Fruit fly (Drosophila melanogaster) whole organism, embryonic: ENCODE measurements around the gene Nlg4.

Experiments
- ATbp ChIP-seq: fragments of 200-800 bp; sonication (Bioruptor generic); optimal IDR thresholded peaks from 2 replicates; lab custom pipeline; 2017; ENCODE audit warnings: missing biosample characterization, mild to moderate bottlenecking, missing genetic modification characterization, missing genetic modification reagents
- Antp ChIP-seq: fragments of 200-800 bp; sonication (Bioruptor generic); optimal IDR thresholded peaks from 3 replicates; lab custom pipeline; 2016; ENCODE audit warnings: missing biosample characterization, missing genetic modification characterization
- Atf-2 ChIP-seq: fragments of 200-800 bp; sonication (Bioruptor generic); optimal IDR thresholded peaks from 2 replicates; lab custom pipeline; 2016; ENCODE audit warnings: missing biosample characterization, missing genetic modification characterization
- CG10209 ChIP-seq: fragments of 200-800 bp; sonication (Bioruptor generic); optimal IDR thresholded peaks from 3 replicates; lab custom pipeline; 2017; ENCODE audit warnings: missing biosample characterization, mild to moderate bottlenecking, missing genetic modification characterization, missing genetic modification reagents
- CG10267 ChIP-seq: fragments of 200-800 bp; sonication (Bioruptor generic); optimal IDR thresholded peaks from 2 replicates; lab custom pipeline; 2018; ENCODE audit warnings: missing biosample characterization, mild to moderate bottlenecking, missing genetic modification characterization, moderate library complexity
- CG10654 ChIP-seq: fragments of 200-800 bp; sonication (Bioruptor generic); optimal IDR thresholded peaks from 2 replicates; lab custom pipeline; 2016; ENCODE audit warnings: missing biosample characterization, missing genetic modification characterization
- CG10959 ChIP-seq: fragments of 200-800 bp; sonication (Bioruptor generic); IDR thresholded peaks from 2 replicates; pipeline ENCODE4 v1.3.6; 2022; ENCODE audit warnings: missing biosample characterization, missing genetic modification characterization
- CG12236 ChIP-seq: fragments of 200-800 bp; sonication (Bioruptor generic); optimal IDR thresholded peaks from 2 replicates; lab custom pipeline; 2016; ENCODE audit warnings: missing biosample characterization, missing genetic modification characterization
- CG1233 ChIP-seq: fragments of 200-800 bp; sonication (Bioruptor generic); optimal IDR thresholded peaks from 4 replicates; lab custom pipeline; 2018; ENCODE audit warnings: missing biosample characterization, mild to moderate bottlenecking, missing genetic modification characterization
- CG17328 ChIP-seq: fragments of 200-800 bp; sonication (Bioruptor generic); IDR thresholded peaks from 2 replicates; pipeline ENCODE4 v1.3.6; 2022; ENCODE audit warnings: missing biosample characterization, missing genetic modification characterization
- CG17385 ChIP-seq: fragments of 200-800 bp; sonication (Bioruptor generic); optimal IDR thresholded peaks from 3 replicates; lab custom pipeline; 2018; ENCODE audit warnings: missing biosample characterization, mild to moderate bottlenecking, missing genetic modification characterization
- CG18599 ChIP-seq: fragments of 200-800 bp; sonication (Bioruptor generic); optimal IDR thresholded peaks from 3 replicates; lab custom pipeline; 2017; ENCODE audit warnings: missing biosample characterization, missing genetic modification characterization, mild to moderate bottlenecking, moderate library complexity, missing genetic modification reagents
- CG18764 ChIP-seq: fragments of 200-800 bp; sonication (Bioruptor generic); optimal IDR thresholded peaks from 3 replicates; lab custom pipeline; 2016; ENCODE audit warnings: missing biosample characterization, missing genetic modification characterization
- CG2116 ChIP-seq: fragments of 200-800 bp; sonication (Bioruptor generic); optimal IDR thresholded peaks from 3 replicates; lab custom pipeline; 2018; ENCODE audit warnings: missing biosample characterization, mild to moderate bottlenecking, missing genetic modification characterization
- CG32772 ChIP-seq: fragments of 200-800 bp; sonication (Bioruptor generic); IDR thresholded peaks from 2 replicates; pipeline ENCODE4 v1.3.6; 2022; ENCODE audit warnings: missing biosample characterization, missing genetic modification characterization
- CG33557 ChIP-seq: fragments of 200-800 bp; sonication (Bioruptor generic); optimal IDR thresholded peaks from 2 replicates; lab custom pipeline; 2019; ENCODE audit warnings: missing biosample characterization, mild to moderate bottlenecking, missing genetic modification characterization, moderate library complexity
- CG3726 ChIP-seq: fragments of 200-800 bp; sonication (Bioruptor generic); IDR thresholded peaks from 3 replicates; pipeline ENCODE4, ENCODE4 v1.3.6; 2022; ENCODE audit warnings: missing biosample characterization, missing genetic modification characterization
- CG4730 ChIP-seq: fragments of 200-800 bp; sonication (Bioruptor generic); IDR thresholded peaks from 2 replicates; pipeline ENCODE4 v1.3.6; 2022; ENCODE audit warnings: missing biosample characterization, missing genetic modification characterization
- CG6689 ChIP-seq: fragments of 200-800 bp; sonication (Bioruptor generic); IDR thresholded peaks from 2 replicates; pipeline ENCODE4 v1.3.6; 2022; ENCODE audit warnings: missing biosample characterization, missing genetic modification characterization
- CG8290 ChIP-seq, 3 experiments: fragments of 200-800 bp; sonication (Bioruptor generic); optimal IDR thresholded peaks; 2 replicates each; lab custom pipeline; 2016 to 2019; ENCODE audit warnings: missing biosample characterization in 3 of 3, missing genetic modification characterization in 3 of 3, mild to moderate bottlenecking in 2 of 3, moderate library complexity in 1 of 3
- CG8359 ChIP-seq: fragments of 200-800 bp; sonication (Bioruptor generic); optimal IDR thresholded peaks from 2 replicates; lab custom pipeline; 2017; ENCODE audit warnings: missing biosample characterization, mild to moderate bottlenecking, missing genetic modification characterization, borderline replicate concordance
- CkIIα-i1 ChIP-seq: fragments of 200-800 bp; sonication (Bioruptor generic); IDR thresholded peaks from 2 replicates; pipeline ENCODE4 v1.3.6; 2022; ENCODE audit warnings: missing biosample characterization, missing genetic modification characterization
- MTF-1 ChIP-seq: fragments of 200-800 bp; sonication (Bioruptor generic); optimal IDR thresholded peaks from 2 replicates; lab custom pipeline; 2018; ENCODE audit warnings: missing biosample characterization, mild to moderate bottlenecking, missing genetic modification characterization, borderline replicate concordance
- Meics ChIP-seq: fragments of 200-800 bp; sonication (Bioruptor generic); optimal IDR thresholded peaks from 2 replicates; lab custom pipeline; 2017; ENCODE audit warnings: missing biosample characterization, mild to moderate bottlenecking, missing genetic modification characterization
- NfI ChIP-seq: fragments of 200-800 bp; sonication (Bioruptor generic); optimal IDR thresholded peaks from 3 replicates; lab custom pipeline; 2018; ENCODE audit warnings: missing biosample characterization, mild to moderate bottlenecking, missing genetic modification characterization, moderate library complexity
- Pdp1 ChIP-seq, 2 experiments: fragments of 200-800 bp; sonication (Bioruptor generic); optimal IDR thresholded peaks; 3 replicates each; lab custom pipeline; 2016; ENCODE audit warnings: missing biosample characterization in 2 of 2, missing genetic modification characterization in 2 of 2, mild to moderate bottlenecking in 1 of 2, moderate library complexity in 1 of 2
- Side ChIP-seq: fragments of 200-800 bp; sonication (Bioruptor generic); optimal IDR thresholded peaks from 2 replicates; lab custom pipeline; 2016; ENCODE audit warnings: missing biosample characterization, missing genetic modification characterization
- Vsx1 ChIP-seq: fragments of 200-800 bp; sonication (Bioruptor generic); optimal IDR thresholded peaks from 2 replicates; lab custom pipeline; 2017; ENCODE audit warnings: missing biosample characterization, mild to moderate bottlenecking, missing genetic modification characterization, missing genetic modification reagents
- dysf ChIP-seq: fragments of 200-800 bp; sonication (Bioruptor generic); IDR thresholded peaks from 3 replicates; pipeline ENCODE4 v1.3.6; 2022; ENCODE audit warnings: missing biosample characterization, missing genetic modification characterization
- grau ChIP-seq: fragments of 200-800 bp; optimal IDR thresholded peaks from 3 replicates; lab custom pipeline; 2019; ENCODE audit warnings: missing biosample characterization, mild to moderate bottlenecking, missing genetic modification characterization, moderate library complexity
- gsb-n ChIP-seq: fragments of 200-800 bp; sonication (Bioruptor generic); optimal IDR thresholded peaks from 3 replicates; lab custom pipeline; 2018; ENCODE audit warnings: missing biosample characterization, mild to moderate bottlenecking, missing genetic modification characterization
- hb ChIP-seq: fragments of 200-800 bp; sonication (Bioruptor generic); IDR thresholded peaks from 3 replicates; pipeline ENCODE4 v1.3.6; 2022; ENCODE audit warnings: missing biosample characterization, missing genetic modification characterization; ENCODE audit not compliant: partially characterized antibody
- her ChIP-seq: fragments of 200-800 bp; sonication (Bioruptor generic); optimal IDR thresholded peaks from 2 replicates; lab custom pipeline; 2016; ENCODE audit warnings: missing biosample characterization, missing genetic modification characterization
- insv ChIP-seq, 2 experiments: fragments of 200-800 bp; sonication (Bioruptor generic); optimal IDR thresholded peaks; 3 replicates each; lab custom pipeline; 2016 to 2018; ENCODE audit warnings: missing biosample characterization in 2 of 2, missing genetic modification characterization in 2 of 2
- kni ChIP-seq: fragments of 200-800 bp; sonication (Bioruptor generic); optimal IDR thresholded peaks from 3 replicates; lab custom pipeline; 2017; ENCODE audit warnings: mild to moderate bottlenecking, missing biosample characterization, missing genetic modification reagents, missing genetic modification characterization
- knrl ChIP-seq: fragments of 200-800 bp; sonication (Bioruptor generic); IDR thresholded peaks from 3 replicates; pipeline ENCODE4 v1.3.6; 2022; ENCODE audit warnings: missing biosample characterization, missing genetic modification characterization; ENCODE audit not compliant: partially characterized antibody
- lab ChIP-seq: fragments of 200-800 bp; sonication (Bioruptor generic); optimal IDR thresholded peaks from 3 replicates; lab custom pipeline; 2017; ENCODE audit warnings: missing biosample characterization, missing genetic modification characterization, mild to moderate bottlenecking, moderate library complexity, missing genetic modification reagents
- lilli ChIP-seq: fragments of 200-800 bp; sonication (Bioruptor generic); optimal IDR thresholded peaks from 3 replicates; lab custom pipeline; 2016; ENCODE audit warnings: missing biosample characterization, missing genetic modification characterization
- lov ChIP-seq, 2 experiments: fragments of 200-800 bp in 1 of 2; fragments of >200 bp in 1 of 2; sonication (Bioruptor generic) in 1 of 2; IDR thresholded peaks in 1 of 2; optimal IDR thresholded peaks in 1 of 2; 2 replicates in 1 of 2; 3 replicates in 1 of 2; pipeline versions ENCODE4 v1.3.6 to Lab custom; 2017 to 2022; ENCODE audit warnings: missing biosample characterization in 1 of 2, missing genetic modification characterization in 1 of 2
- luna ChIP-seq: fragments of 200-800 bp; sonication (Bioruptor generic); optimal IDR thresholded peaks from 2 replicates; lab custom pipeline; 2016; ENCODE audit warnings: missing biosample characterization, missing genetic modification characterization
- mld ChIP-seq: fragments of 200-800 bp; sonication (Bioruptor generic); IDR thresholded peaks from 3 replicates; pipeline ENCODE4 v1.3.6; 2022; ENCODE audit warnings: missing biosample characterization, missing genetic modification characterization; ENCODE audit not compliant: partially characterized antibody
- pfk ChIP-seq: fragments of 200-800 bp; sonication (Bioruptor generic); optimal IDR thresholded peaks from 2 replicates; lab custom pipeline; 2018; ENCODE audit warnings: missing biosample characterization, mild to moderate bottlenecking, missing genetic modification characterization, moderate library complexity
- pho ChIP-seq: fragments of 200-800 bp; sonication (Bioruptor generic); optimal IDR thresholded peaks from 2 replicates; lab custom pipeline; 2016; ENCODE audit warnings: missing biosample characterization, missing genetic modification characterization
- phol ChIP-seq: fragments of 200-800 bp; sonication (Bioruptor generic); optimal IDR thresholded peaks from 3 replicates; lab custom pipeline; 2018; ENCODE audit warnings: missing biosample characterization, mild to moderate bottlenecking, missing genetic modification characterization, moderate library complexity
- pnt ChIP-seq: fragments of 200-800 bp; sonication (Bioruptor generic); optimal IDR thresholded peaks from 3 replicates; lab custom pipeline; 2016; ENCODE audit warnings: missing biosample characterization, missing genetic modification characterization
- pum ChIP-seq: fragments of 200-800 bp; sonication (Bioruptor generic); optimal IDR thresholded peaks from 2 replicates; lab custom pipeline; 2016; ENCODE audit warnings: missing biosample characterization, missing genetic modification characterization
- sens ChIP-seq: fragments of 200-800 bp; sonication (Bioruptor generic); peaks from one replicate; lab custom pipeline; 2016; ENCODE audit warnings: missing biosample characterization, missing genetic modification characterization
- slp2 ChIP-seq: fragments of 200-800 bp; sonication (Bioruptor generic); optimal IDR thresholded peaks from 2 replicates; lab custom pipeline; 2016; ENCODE audit warnings: missing biosample characterization, missing genetic modification characterization
- stwl ChIP-seq: fragments of 200-800 bp; sonication (Bioruptor generic); optimal IDR thresholded peaks from 3 replicates; lab custom pipeline; 2018; ENCODE audit warnings: missing biosample characterization, mild to moderate bottlenecking, missing genetic modification characterization, moderate library complexity
- twi ChIP-seq: fragments of 200-800 bp; optimal IDR thresholded peaks from 2 replicates; lab custom pipeline; 2019; ENCODE audit warnings: missing biosample characterization, mild to moderate bottlenecking, missing genetic modification characterization, moderate library complexity

Nlg4 gene

DNA sequence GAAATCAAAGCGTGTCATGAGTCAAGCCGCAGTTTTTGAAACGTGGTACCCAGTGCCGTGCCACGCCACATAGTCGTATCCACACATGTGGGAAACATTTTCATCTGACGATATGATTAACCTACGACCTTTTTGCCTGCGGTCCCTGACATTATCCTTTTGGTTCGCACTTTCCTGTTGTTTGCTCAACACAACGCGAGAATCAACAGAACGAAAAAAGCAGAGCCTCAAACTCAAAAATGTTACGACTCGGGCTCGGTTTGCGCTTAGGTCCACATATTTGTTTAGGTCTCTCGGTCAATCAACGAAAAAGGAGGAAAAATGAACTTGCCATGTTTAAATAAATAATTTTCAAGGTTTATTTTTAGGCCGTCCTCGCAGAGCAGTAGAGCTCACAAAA, 71.4 kb downstream of the Nlg4 start (continued):
- TF ChIP-seq CG8359 (GFP tag; lab: Kevin White, UChicago) (peak; percentile 41), kni (GFP tag; lab: Kevin White, UChicago) (peak; percentile 78), pnt (GFP tag; lab: Kevin White, UChicago) (no peak), CG18599 (GFP tag; lab: Kevin White, UChicago) (peak; percentile 44), Atf-2 (GFP tag; lab: Kevin White, UChicago) (peak; percentile 8), phol (no peak), CG17328 (GFP tag; lab: Robert Waterston, UW) (peak; percentile 45; the same call in 1 of the 2 replicates), dysf (GFP tag; lab: Robert Waterston, UW) (no peak), hb (GFP tag; lab: Robert Waterston, UW) (no peak), her (peak; percentile 46), Meics (GFP tag; lab: Kevin White, UChicago) (no peak), CG6689 (GFP tag; lab: Robert Waterston, UW) (no peak), grau (tag; lab: Kevin White, UChicago) (no peak), MTF-1 (GFP tag; lab: Kevin White, UChicago) (peak; percentile 44), CkIIα-i1 (GFP tag; lab: Robert Waterston, UW) (no peak), CG18764 (GFP tag; lab: Kevin White, UChicago) (no peak), insv (GFP tag; optimal IDR thresholded peaks at IDR 0.05; lab: Kevin White, UChicago) (peak in 1 of 2 experiments; percentile 38), ATbp (GFP tag; lab: Kevin White, UChicago) (no peak), sens (GFP tag; lab: Kevin White, UChicago) (peak; percentile 89), CG32772 (GFP tag; lab: Robert Waterston, UW) (no peak), Pdp1 (GFP tag; optimal IDR thresholded peaks at IDR 0.05; lab: Kevin White, UChicago) (peak in 1 of 2 experiments; percentile 29), Side (peak; percentile 55), Vsx1 (GFP tag; lab: Kevin White, UChicago) (peak; percentile 39), CG10959 (GFP tag; lab: Robert Waterston, UW) (0 out of 2 replicates have a peak, but pooled peaks have one; percentile 24), stwl (tag; lab: Kevin White, UChicago) (peak; percentile 39), CG17385 (GFP tag; lab: Kevin White, UChicago) (peak; percentile 4), lilli (peak; percentile 11), lov (optimal IDR thresholded peaks at IDR 0.05; lab: Kevin White, UChicago) (no peak), lov (GFP tag; IDR thresholded peaks at IDR 0.05; lab: Robert Waterston, UW) (peak; percentile 44; the same call in 1 of the 3 replicates), CG12236 (GFP tag; lab: Kevin White, UChicago) (peak; percentile 15), Antp (GFP tag; lab: Kevin White, UChicago) (no peak), gsb-n (tag; lab: Kevin White, UChicago) (peak; percentile 41), CG33557 (GFP tag; lab: Kevin White, UChicago) (peak; percentile 61), CG8290 (GFP tag; optimal IDR thresholded peaks at IDR 0.05; lab: Kevin White, UChicago) (no peak), CG8290 (tag; optimal IDR thresholded peaks at IDR 0.05; lab: Kevin White, UChicago) (peak in 1 of 2 experiments; percentile 63), CG2116 (GFP tag; lab: Kevin White, UChicago) (peak; percentile 13), lab (GFP tag; lab: Kevin White, UChicago) (peak; percentile 38), CG10209 (GFP tag; lab: Kevin White, UChicago) (peak; percentile 36), twi (tag; lab: Kevin White, UChicago) (peak; percentile 70), pum (GFP tag; lab: Kevin White, UChicago) (no peak)

DNA sequence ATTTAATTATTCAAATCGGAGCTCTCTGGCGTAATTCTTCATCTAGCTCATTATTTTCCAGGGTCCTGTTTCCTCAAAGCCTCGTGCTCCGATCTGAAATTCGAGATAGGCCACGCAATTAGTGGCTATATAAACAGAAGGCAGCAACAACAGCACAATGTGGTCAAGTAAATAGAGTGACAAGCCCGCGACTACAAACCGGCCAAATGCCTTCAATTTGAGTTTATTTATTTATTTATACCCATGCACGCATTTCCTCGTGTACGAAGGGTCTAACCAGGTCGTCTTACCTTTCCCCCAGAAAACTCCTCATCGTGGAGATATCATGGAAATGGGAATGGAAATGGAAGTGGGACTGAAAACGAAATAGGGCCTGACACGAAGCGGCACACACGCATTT, 72.2 kb downstream of the Nlg4 start:
- no peak for TF ChIP-seq CG10654 (GFP tag; lab: Kevin White, UChicago)
- no peak for TF ChIP-seq slp2 (GFP tag; lab: Kevin White, UChicago)
- no peak for TF ChIP-seq mld (GFP tag; lab: Robert Waterston, UW)
- TF ChIP-seq pfk (GFP tag; lab: Kevin White, UChicago): no peak
- TF ChIP-seq CG3726 (GFP tag; lab: Robert Waterston, UW): no peak
- no peak for TF ChIP-seq CG4730 (GFP tag; lab: Robert Waterston, UW)
- no peak for TF ChIP-seq NfI
- no peak for TF ChIP-seq pho
- no peak for TF ChIP-seq knrl (GFP tag; lab: Robert Waterston, UW)
- no peak for TF ChIP-seq CG10267 (tag; lab: Kevin White, UChicago)
- no peak for TF ChIP-seq luna (GFP tag; lab: Kevin White, UChicago)
- peak; percentile 41 for TF ChIP-seq CG1233 (GFP tag; lab: Kevin White, UChicago)
